Worm (Caenorhabditis elegans) whole organism, mixed stage, embryonic: Measurements from ENCODE around the gene ZK370.6.

Source experiments
- M03D4.4 ChIP-seq: sonication (generic microtip); optimal IDR thresholded peaks from 2 replicates; lab custom pipeline; 2017; ENCODE audit warnings: mild to moderate bottlenecking, missing genetic modification characterization, missing compliant biosample characterization
- bed-3 ChIP-seq: fragments of 200-800 bp; sonication (Bioruptor generic); optimal IDR thresholded peaks from 3 replicates; lab custom pipeline; 2018; ENCODE audit warnings: mild to moderate bottlenecking, missing genetic modification characterization, moderate library complexity, missing compliant biosample characterization
- blmp-1 ChIP-seq: fragments of 150-350 bp; optimal IDR thresholded peaks from 2 replicates; lab custom pipeline; 2014; ENCODE audit warnings: missing biosample characterization, missing genetic modification characterization
- ceh-39 ChIP-seq: fragments of 150-350 bp; optimal IDR thresholded peaks from 2 replicates; lab custom pipeline; 2014; ENCODE audit warnings: missing biosample characterization, missing genetic modification characterization
- ceh-43 ChIP-seq: fragments of 200-800 bp; sonication (Bioruptor generic); optimal IDR thresholded peaks from 2 replicates; lab custom pipeline; 2018; ENCODE audit warnings: mild to moderate bottlenecking, missing genetic modification characterization, moderate library complexity, missing compliant biosample characterization
- ceh-83 ChIP-seq: fragments of 200-800 bp; sonication (Bioruptor generic); optimal IDR thresholded peaks from 2 replicates; lab custom pipeline; 2018; ENCODE audit warnings: mild to moderate bottlenecking, missing genetic modification characterization, missing compliant biosample characterization
- ces-1 ChIP-seq: fragments of 150-350 bp; optimal IDR thresholded peaks from 2 replicates; lab custom pipeline; 2014; ENCODE audit warnings: missing biosample characterization, missing genetic modification reagents, missing genetic modification characterization
- drap-1 ChIP-seq: fragments of 200-800 bp; sonication (Bioruptor generic); optimal IDR thresholded peaks from 3 replicates; lab custom pipeline; 2018; ENCODE audit warnings: mild to moderate bottlenecking, missing genetic modification characterization, missing compliant biosample characterization
- elt-1 ChIP-seq: sonication (generic microtip); optimal IDR thresholded peaks from 2 replicates; lab custom pipeline; 2017; ENCODE audit warnings: missing genetic modification characterization, mild to moderate bottlenecking, missing compliant biosample characterization, antibody characterized with exemption, moderate library complexity, borderline replicate concordance; ENCODE audit not compliant: insufficient read depth
- elt-3 ChIP-seq: fragments of 150-350 bp; optimal IDR thresholded peaks from 2 replicates; lab custom pipeline; 2014; ENCODE audit warnings: missing biosample characterization, missing genetic modification characterization
- ham-2 ChIP-seq: fragments of 200-800 bp; sonication (Bioruptor generic); optimal IDR thresholded peaks from 2 replicates; lab custom pipeline; 2018; ENCODE audit warnings: mild to moderate bottlenecking, missing genetic modification characterization, missing compliant biosample characterization
- lin-13 ChIP-seq: fragments of 150-350 bp; optimal IDR thresholded peaks from 2 replicates; lab custom pipeline; 2014; ENCODE audit warnings: missing biosample characterization, missing genetic modification characterization
- lin-32 ChIP-seq: fragments of 200-800 bp; sonication (Bioruptor generic); optimal IDR thresholded peaks from 2 replicates; lab custom pipeline; 2018; ENCODE audit warnings: mild to moderate bottlenecking, missing genetic modification characterization, missing compliant biosample characterization
- lsy-2 ChIP-seq: fragments of 150-350 bp; optimal IDR thresholded peaks from 2 replicates; lab custom pipeline; 2014; ENCODE audit warnings: missing biosample characterization, missing genetic modification characterization
- mab-5 ChIP-seq: fragments of 150-350 bp; optimal IDR thresholded peaks from 2 replicates; lab custom pipeline; 2014; ENCODE audit warnings: missing biosample characterization, missing genetic modification characterization
- mep-1 ChIP-seq: fragments of 150-350 bp; optimal IDR thresholded peaks from 2 replicates; lab custom pipeline; 2017; ENCODE audit warnings: missing biosample characterization, missing genetic modification reagents, missing genetic modification characterization, inconsistent platforms
- mls-2 ChIP-seq: sonication (generic microtip); optimal IDR thresholded peaks from 2 replicates; lab custom pipeline; 2016; ENCODE audit warnings: mild to moderate bottlenecking, missing genetic modification characterization, moderate library complexity, missing compliant biosample characterization
- nhr-12 ChIP-seq: fragments of 150-350 bp; optimal IDR thresholded peaks from 2 replicates; lab custom pipeline; 2014; ENCODE audit warnings: missing biosample characterization, missing genetic modification characterization
- nhr-2 ChIP-seq: fragments of 150-350 bp; optimal IDR thresholded peaks from 2 replicates; lab custom pipeline; 2014; ENCODE audit warnings: missing biosample characterization, missing genetic modification characterization
- nhr-237 ChIP-seq: fragments of 150-350 bp; optimal IDR thresholded peaks from 2 replicates; lab custom pipeline; 2014; ENCODE audit warnings: missing biosample characterization, missing genetic modification characterization
- nhr-28 ChIP-seq: fragments of 150-350 bp; optimal IDR thresholded peaks from 2 replicates; lab custom pipeline; 2014; ENCODE audit warnings: missing biosample characterization, missing genetic modification characterization
- nhr-76 ChIP-seq: sonication (generic microtip); optimal IDR thresholded peaks from 2 replicates; lab custom pipeline; 2017; ENCODE audit warnings: missing biosample characterization, missing genetic modification characterization
- pha-4 ChIP-seq: fragments of 150-350 bp; optimal IDR thresholded peaks from 2 replicates; lab custom pipeline; 2018; ENCODE audit warnings: missing biosample characterization, missing genetic modification reagents, missing genetic modification characterization
- sem-2 ChIP-seq: fragments of 200-800 bp; sonication (Bioruptor generic); optimal IDR thresholded peaks from 2 replicates; lab custom pipeline; 2018; ENCODE audit warnings: mild to moderate bottlenecking, missing genetic modification characterization, missing compliant biosample characterization
- snpc-4 ChIP-seq: fragments of 150-350 bp; optimal IDR thresholded peaks from 2 replicates; lab custom pipeline; 2014; ENCODE audit warnings: missing biosample characterization, missing genetic modification characterization
- tbx-8 ChIP-seq: fragments of 200-800 bp; sonication (Bioruptor generic); optimal IDR thresholded peaks from 2 replicates; lab custom pipeline; 2018; ENCODE audit warnings: mild to moderate bottlenecking, missing genetic modification characterization, moderate library complexity, missing compliant biosample characterization
- unc-120 ChIP-seq: sonication (generic microtip); optimal IDR thresholded peaks from 2 replicates; lab custom pipeline; 2017; ENCODE audit warnings: missing genetic modification characterization, missing compliant biosample characterization; ENCODE audit not compliant: poor library complexity, severe bottlenecking
- unc-39 ChIP-seq: fragments of 150-350 bp; optimal IDR thresholded peaks from 2 replicates; lab custom pipeline; 2014; ENCODE audit warnings: missing biosample characterization, missing genetic modification characterization
- unc-62 ChIP-seq: fragments of 150-350 bp; optimal IDR thresholded peaks from 2 replicates; lab custom pipeline; 2014; ENCODE audit warnings: missing biosample characterization, missing genetic modification reagents, missing genetic modification characterization
- zip-8 ChIP-seq: fragments of 150-350 bp; optimal IDR thresholded peaks from 2 replicates; lab custom pipeline; 2014; ENCODE audit warnings: missing biosample characterization, missing genetic modification characterization
- ztf-11 ChIP-seq: fragments of 150-350 bp; optimal IDR thresholded peaks from 2 replicates; lab custom pipeline; 2014; ENCODE audit warnings: missing biosample characterization, missing genetic modification characterization

Gene ZK370.6

DNA sequence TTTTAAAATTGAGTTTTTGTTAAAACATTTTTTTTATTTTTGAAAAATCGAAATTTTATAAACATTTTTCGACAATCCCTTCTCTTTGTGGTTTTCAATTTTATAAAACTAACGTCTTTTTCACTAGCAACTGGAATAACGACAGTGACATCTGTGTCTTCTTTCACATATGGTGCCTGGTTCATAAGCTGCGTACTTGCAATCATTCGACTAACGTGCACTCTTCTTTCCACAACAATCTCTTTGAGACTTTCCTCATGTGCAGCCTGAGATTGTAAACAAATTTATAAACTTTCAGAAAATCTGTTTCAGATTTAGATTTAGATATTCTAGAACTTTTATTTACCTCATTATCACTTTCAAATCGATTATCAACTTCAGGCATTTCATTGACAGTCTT, 21.4 kb upstream of the ZK370.6 start:
- TF ChIP-seq ham-2 (GFP tag; lab: Kevin White, UChicago) (no peak), ceh-43 (no peak), unc-120 (no peak)

DNA sequence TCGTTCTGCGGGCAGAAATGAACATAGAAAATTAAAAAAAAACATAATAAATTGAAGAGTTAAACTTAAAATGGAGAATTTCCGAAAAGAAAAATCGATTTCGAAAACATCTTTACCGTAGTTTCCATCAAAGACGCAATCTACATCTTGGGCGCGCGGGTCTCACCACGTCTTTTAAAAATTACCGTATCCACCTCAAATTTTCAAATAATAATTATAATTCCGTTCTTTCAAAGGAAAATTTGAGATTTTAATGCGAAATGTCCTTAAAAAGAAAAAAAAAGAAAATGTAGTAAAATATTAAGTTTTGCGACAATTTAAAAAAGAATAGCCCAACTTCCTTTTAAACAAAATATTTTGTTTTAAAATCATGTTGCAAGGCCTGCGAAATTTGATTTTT, 19.5 kb upstream of the ZK370.6 start:
- TF ChIP-seq elt-3 (tag; lab: Kevin White, UChicago) (no peak), nhr-237 (tag; lab: Kevin White, UChicago) (no peak), ceh-39 (no peak)
- TF ChIP-seq, all 35 proteins: peak for 0

DNA sequence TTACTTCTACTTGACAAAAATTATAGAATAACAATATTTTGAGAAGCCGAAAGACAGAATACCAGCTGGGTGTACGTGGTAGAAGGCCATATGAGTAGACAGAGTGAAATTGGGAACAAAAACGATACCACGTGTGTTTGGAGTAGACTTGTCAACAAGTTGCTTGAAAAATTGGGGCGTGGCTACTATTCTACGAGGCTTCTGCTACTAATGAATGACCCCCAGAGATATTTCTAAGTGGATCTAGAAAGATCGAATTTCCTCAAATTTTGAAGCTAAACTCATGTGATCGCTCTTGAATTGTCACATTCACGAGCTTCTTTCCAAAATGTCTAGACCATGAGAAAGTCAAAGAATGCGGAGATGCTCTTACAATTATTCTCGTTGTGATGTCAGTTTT, 18.4 kb upstream of the ZK370.6 start:
- TF ChIP-seq zip-8 (tag; lab: Kevin White, UChicago) = no peak
- TF ChIP-seq drap-1 (GFP tag; lab: Kevin White, UChicago) = no peak
- no peak for TF ChIP-seq ces-1
- TF ChIP-seq unc-120 = no peak
- TF ChIP-seq bed-3 (GFP tag; lab: Kevin White, UChicago) = no peak
- no peak for TF ChIP-seq nhr-12
- TF ChIP-seq nhr-2 = no peak
- TF ChIP-seq ztf-11 (tag; lab: Kevin White, UChicago) = no peak
- TF ChIP-seq lin-13 = no peak
- TF ChIP-seq M03D4.4 = no peak
- no peak for TF ChIP-seq unc-39 (tag; lab: Kevin White, UChicago)
- no peak for TF ChIP-seq pha-4 (tag; lab: Kevin White, UChicago)
- TF ChIP-seq nhr-28 (tag; lab: Kevin White, UChicago) = no peak
- TF ChIP-seq, all 35 proteins: peak for 0

DNA sequence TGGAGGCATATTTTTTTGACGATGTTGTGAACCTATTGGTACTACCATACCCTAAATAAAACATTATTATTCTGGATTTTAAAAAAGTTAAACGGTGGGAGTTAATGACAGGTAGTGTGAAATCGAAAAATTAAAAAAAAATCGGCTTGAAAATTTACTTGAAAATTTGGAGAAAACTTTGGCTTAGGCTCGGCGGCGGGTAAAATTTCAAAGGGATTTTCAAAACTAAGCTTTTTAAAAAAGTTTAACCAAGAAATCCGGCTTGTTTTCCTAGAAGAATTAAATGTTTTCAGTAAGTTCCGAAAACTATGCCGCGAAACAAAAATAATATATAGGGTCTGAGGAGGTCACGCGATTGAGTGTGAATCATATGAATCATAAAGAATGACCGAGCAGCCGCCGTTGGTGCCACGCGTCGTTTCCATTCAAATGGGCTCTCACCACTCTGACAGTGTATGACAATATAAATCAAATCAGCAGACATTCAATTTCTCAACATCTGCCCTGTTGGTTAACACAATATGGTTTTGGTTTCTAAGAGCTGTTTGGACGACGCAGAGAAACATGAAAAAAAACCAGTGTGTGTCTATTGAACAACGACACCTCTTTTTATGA, 17.5 kb upstream of the ZK370.6 start, which contains the start of gene aak-1:
Gene aak-1, minus strand, starts transcription at position 51 of the 615 bp plus-strand sequence.
- TF ChIP-seq unc-120 (no peak), mab-5 (tag; lab: Kevin White, UChicago) (no peak), nhr-12 (no peak), mls-2 (tag; lab: Kevin White, UChicago) (no peak), sem-2 (GFP tag; lab: Kevin White, UChicago) (no peak), nhr-76 (tag; lab: Kevin White, UChicago) (no peak), bed-3 (GFP tag; lab: Kevin White, UChicago) (no peak), ceh-39 (no peak), lsy-2 (tag; lab: Kevin White, UChicago) (no peak), elt-3 (tag; lab: Kevin White, UChicago) (no peak), lin-13 (no peak), ces-1 (no peak), mep-1 (tag; lab: Kevin White, UChicago) (no peak), zip-8 (tag; lab: Kevin White, UChicago) (no peak), drap-1 (GFP tag; lab: Kevin White, UChicago) (no peak), nhr-2 (no peak), snpc-4 (tag; lab: Kevin White, UChicago) (no peak), lin-32 (GFP tag; lab: Kevin White, UChicago) (no peak), unc-62 (GFP tag; lab: Kevin White, UChicago) (no peak)
- TF ChIP-seq, all 35 proteins: peak for 0

- TF ChIP-seq unc-39 (tag; lab: Kevin White, UChicago) = no peak
- TF ChIP-seq lsy-2 (tag; lab: Kevin White, UChicago) = no peak
- TF ChIP-seq ceh-43 = no peak
- no peak for TF ChIP-seq nhr-76 (tag; lab: Kevin White, UChicago)
- TF ChIP-seq mls-2 (tag; lab: Kevin White, UChicago) = no peak
- TF ChIP-seq nhr-12 = no peak
- no peak for TF ChIP-seq tbx-8 (GFP tag; lab: Kevin White, UChicago)
- TF ChIP-seq blmp-1 (tag; lab: Kevin White, UChicago) = no peak
- TF ChIP-seq ceh-39 = no peak
- TF ChIP-seq sem-2 (GFP tag; lab: Kevin White, UChicago) = no peak
- TF ChIP-seq nhr-237 (tag; lab: Kevin White, UChicago) = no peak
- no peak for TF ChIP-seq drap-1 (GFP tag; lab: Kevin White, UChicago)
- TF ChIP-seq pha-4 (tag; lab: Kevin White, UChicago) = no peak
- no peak for TF ChIP-seq mab-5 (tag; lab: Kevin White, UChicago)
- no peak for TF ChIP-seq mep-1 (tag; lab: Kevin White, UChicago)
- no peak for TF ChIP-seq lin-32 (GFP tag; lab: Kevin White, UChicago)
Observed at ce11 chrIII:8754682-8755081, 11.0 kb upstream of the ZK370.6 start, which contains the start of gene tomm-70. TSS of gene tomm-70 (minus strand) at chrIII:8754750.

DNA sequence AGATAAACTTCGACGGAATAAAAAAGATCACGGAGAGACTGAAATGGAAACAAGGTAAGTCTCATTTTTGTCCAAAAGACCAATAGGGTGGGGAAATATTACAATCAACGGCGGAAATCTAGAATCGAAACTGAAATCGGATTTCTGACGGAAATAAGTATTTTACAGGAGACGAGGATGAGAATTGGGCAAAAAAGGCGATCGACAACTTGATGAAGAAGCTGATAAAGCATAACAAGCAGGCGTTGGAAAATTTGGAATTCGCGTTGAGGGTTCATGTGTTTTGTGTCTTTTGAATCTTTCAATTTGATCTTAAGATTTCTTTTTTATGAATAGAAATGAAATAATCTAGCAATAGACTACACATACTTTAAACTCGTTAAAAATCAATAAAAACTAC, 7.0 kb upstream of the ZK370.6 start, which contains the start of gene ugtp-1:
Gene ugtp-1, minus strand, starts transcription at position 101 of the 400 bp plus-strand sequence.
- TF ChIP-seq elt-1 (tag; lab: Kevin White, UChicago) (peak; percentile 1), ceh-83 (GFP tag; lab: Kevin White, UChicago) (no peak)
